Fruit fly (Drosophila melanogaster): ENCODE measurements around the gene CG14989.

Gene CG14989

dm6 chr3L:4110212-4110611 lies 22.8 kb downstream of the CG14989 start:
- TF ChIP-seq gl (tag; optimal IDR thresholded peaks at IDR 0.05), result no peak
- TF ChIP-seq EcR (GFP tag; optimal IDR thresholded peaks at IDR 0.05), result peak; percentile 92
- TF ChIP-seq fd96Ca (GFP tag; IDR thresholded peaks at IDR 0.05), result no peak
- TF ChIP-seq CG32121 (GFP tag; IDR thresholded peaks at IDR 0.05), result no peak

dm6 chr3L:4113998-4114397 lies 26.6 kb downstream of the CG14989 start:
- no peak for TF ChIP-seq gl (tag; optimal IDR thresholded peaks at IDR 0.05)

dm6 chr3L:4115107-4115506 lies 27.7 kb downstream of the CG14989 start:
- TF ChIP-seq CG12605 (GFP tag; IDR thresholded peaks at IDR 0.05), result no peak
- no peak for TF ChIP-seq CG15710 (tag; optimal IDR thresholded peaks at IDR 0.05)
- TF ChIP-seq CG10348 (GFP tag; IDR thresholded peaks at IDR 0.05), result no peak
- TF ChIP-seq Pif1B (GFP tag; optimal IDR thresholded peaks at IDR 0.05), result no peak
- no peak for TF ChIP-seq CG8301 (tag; optimal IDR thresholded peaks at IDR 0.05)
- no peak for TF ChIP-seq CG4496 (GFP tag; IDR thresholded peaks at IDR 0.05)
- no peak for TF ChIP-seq fd96Ca (GFP tag; IDR thresholded peaks at IDR 0.05)
- no peak for TF ChIP-seq CG9948 (tag; optimal IDR thresholded peaks at IDR 0.05)
- no peak for TF ChIP-seq CG13204 (GFP tag; optimal IDR thresholded peaks at IDR 0.05)

dm6 chr3L:4115701-4116100 lies 28.3 kb downstream of the CG14989 start:
- TF ChIP-seq D1 (tag; optimal IDR thresholded peaks at IDR 0.05) (no peak), CG32121 (GFP tag; IDR thresholded peaks at IDR 0.05) (no peak), Snoo (tag; optimal IDR thresholded peaks at IDR 0.05) (no peak), CG4496 (GFP tag; IDR thresholded peaks at IDR 0.05) (no peak), fd96Ca (GFP tag; IDR thresholded peaks at IDR 0.05) (no peak), Ets98B (GFP tag; IDR thresholded peaks at IDR 0.05) (no peak), CG14655 (GFP tag; optimal IDR thresholded peaks at IDR 0.05) (no peak), CG15710 (tag; optimal IDR thresholded peaks at IDR 0.05) (no peak), rn (GFP tag; IDR thresholded peaks at IDR 0.05) (no peak), Pif1B (GFP tag; optimal IDR thresholded peaks at IDR 0.05) (no peak), CG10348 (GFP tag; IDR thresholded peaks at IDR 0.05) (no peak)

dm6 chr3L:4116490-4117367 lies 29.3 kb downstream of the CG14989 start:
- TF ChIP-seq EcR (GFP tag; optimal IDR thresholded peaks at IDR 0.05) (peak; percentile 63), CG8301 (tag; optimal IDR thresholded peaks at IDR 0.05) (peak; percentile 40), CG17806 (tag; optimal IDR thresholded peaks at IDR 0.05) (peak; percentile 36), Ets98B (GFP tag; IDR thresholded peaks at IDR 0.05) (peak; percentile 46; the same call in 1 of the 2 replicates), D1 (tag; optimal IDR thresholded peaks at IDR 0.05) (no peak), CG15710 (tag; optimal IDR thresholded peaks at IDR 0.05) (no peak), CG13204 (GFP tag; optimal IDR thresholded peaks at IDR 0.05) (no peak), rn (GFP tag; IDR thresholded peaks at IDR 0.05) (no peak), CG12605 (GFP tag; IDR thresholded peaks at IDR 0.05) (peak; percentile 36; the same call in 1 of the 2 replicates), CG8159 (tag; optimal IDR thresholded peaks at IDR 0.05) (peak; percentile 47), CG14655 (GFP tag; optimal IDR thresholded peaks at IDR 0.05) (no peak), CG4496 (GFP tag; IDR thresholded peaks at IDR 0.05) (peak; percentile 43; the same call in 1 of the 3 replicates), CG10348 (GFP tag; IDR thresholded peaks at IDR 0.05) (no peak), CG9948 (tag; optimal IDR thresholded peaks at IDR 0.05) (peak; percentile 8), Snoo (tag; optimal IDR thresholded peaks at IDR 0.05) (no peak), Pif1A (GFP tag; optimal IDR thresholded peaks at IDR 0.05) (no peak), gl (tag; optimal IDR thresholded peaks at IDR 0.05) (no peak), CG34367 (tag; optimal IDR thresholded peaks at IDR 0.05) (no peak), CG32121 (GFP tag; IDR thresholded peaks at IDR 0.05) (peak; percentile 59; the same call in 1 of the 2 replicates), Pif1B (GFP tag; optimal IDR thresholded peaks at IDR 0.05) (no peak), fd96Ca (GFP tag; IDR thresholded peaks at IDR 0.05) (no peak)

dm6 chr3L:4117493-4117892 lies 30.1 kb downstream of the CG14989 start:
- TF ChIP-seq CG4496 (GFP tag; IDR thresholded peaks at IDR 0.05) (no peak), gl (tag; optimal IDR thresholded peaks at IDR 0.05) (no peak), CG15710 (tag; optimal IDR thresholded peaks at IDR 0.05) (no peak), Snoo (tag; optimal IDR thresholded peaks at IDR 0.05) (no peak), Pif1B (GFP tag; optimal IDR thresholded peaks at IDR 0.05) (no peak), fd96Ca (GFP tag; IDR thresholded peaks at IDR 0.05) (no peak), CG17806 (tag; optimal IDR thresholded peaks at IDR 0.05) (no peak), Ets98B (GFP tag; IDR thresholded peaks at IDR 0.05) (no peak), CG8301 (tag; optimal IDR thresholded peaks at IDR 0.05) (no peak), CG12605 (GFP tag; IDR thresholded peaks at IDR 0.05) (no peak), CG10348 (GFP tag; IDR thresholded peaks at IDR 0.05) (no peak), rn (GFP tag; IDR thresholded peaks at IDR 0.05) (no peak), CG14655 (GFP tag; optimal IDR thresholded peaks at IDR 0.05) (no peak), CG9948 (tag; optimal IDR thresholded peaks at IDR 0.05) (no peak), CG34367 (tag; optimal IDR thresholded peaks at IDR 0.05) (no peak)

Measured in whole organism, pupa.